Worm (Caenorhabditis elegans) whole organism, late embryonic: ENCODE results near the gene M176.5.

Experiments
- C08G9.2 ChIP-seq: sonication (generic microtip); optimal IDR thresholded peaks from 2 replicates; lab custom pipeline; 2016; ENCODE audit warnings: mild to moderate bottlenecking, missing genetic modification characterization, moderate library complexity, missing compliant biosample characterization
- F13H6.1 ChIP-seq: sonication (generic microtip); optimal IDR thresholded peaks from 2 replicates; lab custom pipeline; 2016; ENCODE audit warnings: missing genetic modification characterization, missing compliant biosample characterization
- K09A11.1 ChIP-seq: sonication (generic microtip); optimal IDR thresholded peaks from 2 replicates; lab custom pipeline; 2017; ENCODE audit warnings: antibody characterized with exemption, mild to moderate bottlenecking, missing genetic modification characterization, missing compliant biosample characterization; ENCODE audit not compliant: insufficient read depth
- T23F11.4 ChIP-seq: fragments of 200-800 bp; sonication (Bioruptor generic); optimal IDR thresholded peaks from 2 replicates; lab custom pipeline; 2018; ENCODE audit warnings: mild to moderate bottlenecking, missing genetic modification characterization, missing compliant biosample characterization
- Y22D7AL.16 ChIP-seq: sonication (generic microtip); optimal IDR thresholded peaks from 2 replicates; lab custom pipeline; 2016; ENCODE audit warnings: missing genetic modification characterization, missing compliant biosample characterization
- ceh-19 ChIP-seq: fragments of 200-800 bp; sonication (Bioruptor generic); optimal IDR thresholded peaks from 2 replicates; lab custom pipeline; 2018; ENCODE audit warnings: mild to moderate bottlenecking, missing genetic modification characterization, missing compliant biosample characterization
- ceh-2 ChIP-seq: sonication (generic microtip); optimal IDR thresholded peaks from 2 replicates; lab custom pipeline; 2016; ENCODE audit warnings: missing genotype, missing genetic modification characterization, missing compliant biosample characterization
- ceh-22 ChIP-seq: sonication (generic microtip); optimal IDR thresholded peaks from 2 replicates; lab custom pipeline; 2017; ENCODE audit warnings: missing biosample characterization, missing genetic modification characterization
- ceh-30 ChIP-seq: fragments of 150-350 bp; optimal IDR thresholded peaks from 2 replicates; lab custom pipeline; 2014; ENCODE audit warnings: missing biosample characterization, missing genetic modification characterization
- ceh-34 ChIP-seq: sonication (generic microtip); optimal IDR thresholded peaks from 2 replicates; lab custom pipeline; 2016; ENCODE audit warnings: mild to moderate bottlenecking, missing genetic modification characterization, missing compliant biosample characterization
- ceh-6 ChIP-seq: fragments of 200-800 bp; sonication (Bioruptor generic); optimal IDR thresholded peaks from 2 replicates; lab custom pipeline; 2018; ENCODE audit warnings: mild to moderate bottlenecking, missing genetic modification characterization, missing compliant biosample characterization
- dve-1 ChIP-seq: sonication (generic microtip); optimal IDR thresholded peaks from 2 replicates; lab custom pipeline; 2017; ENCODE audit warnings: antibody characterized with exemption, mild to moderate bottlenecking, missing genetic modification characterization, missing compliant biosample characterization
- elt-2 ChIP-seq: sonication (generic microtip); optimal IDR thresholded peaks from 2 replicates; lab custom pipeline; 2016; ENCODE audit warnings: missing genetic modification reagents, missing genetic modification characterization, missing compliant biosample characterization
- eyg-1 ChIP-seq: sonication (generic microtip); optimal IDR thresholded peaks from 2 replicates; lab custom pipeline; 2016; ENCODE audit warnings: missing genotype, missing genetic modification characterization, missing compliant biosample characterization
- fkh-6 ChIP-seq: sonication (generic microtip); optimal IDR thresholded peaks from 2 replicates; lab custom pipeline; 2016; ENCODE audit warnings: missing genetic modification characterization, missing compliant biosample characterization
- gmeb-2 ChIP-seq: sonication (generic microtip); optimal IDR thresholded peaks from 2 replicates; lab custom pipeline; 2016; ENCODE audit warnings: missing genetic modification characterization, inconsistent platforms, missing compliant biosample characterization
- hlh-13 ChIP-seq: fragments of 200-800 bp; sonication (Bioruptor generic); optimal IDR thresholded peaks from 2 replicates; lab custom pipeline; 2018; ENCODE audit warnings: mild to moderate bottlenecking, missing genetic modification characterization, missing compliant biosample characterization
- hlh-30 ChIP-seq: sonication (generic microtip); optimal IDR thresholded peaks from 2 replicates; lab custom pipeline; 2017; ENCODE audit warnings: antibody characterized with exemption, missing genetic modification characterization, missing compliant biosample characterization; ENCODE audit not compliant: insufficient read depth
- hlh-6 ChIP-seq: sonication (generic microtip); optimal IDR thresholded peaks from 2 replicates; lab custom pipeline; 2016; ENCODE audit warnings: missing genotype, missing genetic modification characterization, missing compliant biosample characterization
- hlh-8 ChIP-seq: sonication (generic microtip); optimal IDR thresholded peaks from 2 replicates; lab custom pipeline; 2016; ENCODE audit warnings: missing genotype, missing genetic modification characterization, missing compliant biosample characterization
- nfya-1 ChIP-seq: sonication (generic microtip); optimal IDR thresholded peaks from 2 replicates; lab custom pipeline; 2017; ENCODE audit warnings: missing genetic modification characterization, mild to moderate bottlenecking, missing compliant biosample characterization, antibody characterized with exemption, moderate library complexity
- npax-4 ChIP-seq: sonication (generic microtip); optimal IDR thresholded peaks from 2 replicates; lab custom pipeline; 2016; ENCODE audit warnings: missing genetic modification characterization, missing compliant biosample characterization
- odd-2 ChIP-seq: sonication (generic microtip); optimal IDR thresholded peaks from 2 replicates; lab custom pipeline; 2017; ENCODE audit warnings: antibody characterized with exemption, mild to moderate bottlenecking, missing genetic modification characterization, missing compliant biosample characterization
- pag-3 ChIP-seq: sonication (generic microtip); optimal IDR thresholded peaks from 2 replicates; lab custom pipeline; 2016; ENCODE audit warnings: missing compliant biosample characterization, missing genetic modification characterization, borderline replicate concordance
- pax-1 ChIP-seq: fragments of 150-350 bp; optimal IDR thresholded peaks from 2 replicates; lab custom pipeline; 2014; ENCODE audit warnings: missing biosample characterization, missing genetic modification characterization
- pha-2 ChIP-seq: sonication (generic microtip); optimal IDR thresholded peaks from 2 replicates; lab custom pipeline; 2017; ENCODE audit warnings: mild to moderate bottlenecking, missing genetic modification characterization, missing compliant biosample characterization
- pqm-1 ChIP-seq: sonication (generic microtip); optimal IDR thresholded peaks from 2 replicates; lab custom pipeline; 2016; ENCODE audit warnings: missing genetic modification characterization, missing compliant biosample characterization
- pros-1 ChIP-seq: fragments of 150-350 bp; optimal IDR thresholded peaks from 2 replicates; lab custom pipeline; 2014; ENCODE audit warnings: missing biosample characterization, missing genetic modification reagents, missing genetic modification characterization
- ref-2 ChIP-seq: sonication (generic microtip); optimal IDR thresholded peaks from 2 replicates; lab custom pipeline; 2016; ENCODE audit warnings: missing genetic modification characterization, missing compliant biosample characterization
- sdc-2 ChIP-seq: sonication (generic microtip); optimal IDR thresholded peaks from 2 replicates; lab custom pipeline; 2016; ENCODE audit warnings: missing genotype, missing genetic modification characterization, missing compliant biosample characterization
- sox-2 ChIP-seq: fragments of 200-800 bp; sonication (Bioruptor generic); IDR thresholded peaks from 2 replicates; pipeline ENCODE4 v1.3.6; 2022; ENCODE audit warnings: missing genetic modification reagents, missing genetic modification characterization, missing compliant biosample characterization
- tbx-7 ChIP-seq: sonication (generic microtip); optimal IDR thresholded peaks from 2 replicates; lab custom pipeline; 2016; ENCODE audit warnings: missing genotype, missing genetic modification characterization, missing compliant biosample characterization
- ttx-3 ChIP-seq: sonication (generic microtip); optimal IDR thresholded peaks from 2 replicates; lab custom pipeline; 2016; ENCODE audit warnings: missing genetic modification reagents, missing genetic modification characterization, missing compliant biosample characterization
- unc-55 ChIP-seq: sonication (generic microtip); optimal IDR thresholded peaks from 2 replicates; lab custom pipeline; 2017; ENCODE audit warnings: missing biosample characterization, missing genetic modification reagents, missing genetic modification characterization
- unc-86 ChIP-seq: sonication (generic microtip); optimal IDR thresholded peaks from 2 replicates; lab custom pipeline; 2016; ENCODE audit warnings: missing genetic modification characterization, missing compliant biosample characterization
- zip-5 ChIP-seq: sonication (generic microtip); optimal IDR thresholded peaks from 2 replicates; lab custom pipeline; 2016; ENCODE audit warnings: missing genetic modification characterization, missing compliant biosample characterization
- ztf-16 ChIP-seq: sonication (generic microtip); optimal IDR thresholded peaks from 2 replicates; lab custom pipeline; 2017; ENCODE audit warnings: missing genetic modification characterization, missing compliant biosample characterization

The M176.5 gene

ce11 chrII:9412086-9412608, 15.4 kb downstream of the M176.5 start, which contains the start of gene arrd-3:
arrd-3 (plus strand) TSS chrII:9412558.
- TF ChIP-seq hlh-8 (tag; lab: Kevin White, UChicago) (no peak), C08G9.2 (tag; lab: Kevin White, UChicago) (no peak), pros-1 (tag; lab: Kevin White, UChicago) (no peak), ceh-22 (no peak), pqm-1 (tag; lab: Kevin White, UChicago) (no peak), npax-4 (tag; lab: Kevin White, UChicago) (no peak), T23F11.4 (GFP tag; lab: Kevin White, UChicago) (no peak), sox-2 (GFP tag; lab: Robert Waterston, UW) (no peak), elt-2 (tag; lab: Kevin White, UChicago) (no peak), unc-86 (no peak), Y22D7AL.16 (tag; lab: Kevin White, UChicago) (no peak), hlh-30 (tag; lab: Kevin White, UChicago) (no peak), odd-2 (tag; lab: Kevin White, UChicago) (no peak), ztf-16 (no peak)

- TF ChIP-seq odd-2 (tag; lab: Kevin White, UChicago) (no peak), dve-1 (tag; lab: Kevin White, UChicago) (no peak), T23F11.4 (GFP tag; lab: Kevin White, UChicago) (no peak), pqm-1 (tag; lab: Kevin White, UChicago) (no peak), hlh-13 (no peak), pax-1 (tag; lab: Kevin White, UChicago) (no peak), npax-4 (tag; lab: Kevin White, UChicago) (no peak), unc-86 (no peak), K09A11.1 (tag; lab: Kevin White, UChicago) (no peak), pha-2 (tag; lab: Kevin White, UChicago) (no peak), unc-55 (GFP tag; lab: Kevin White, UChicago) (no peak)
These were observed 16.0 kb downstream of the M176.5 start, which contains the start of gene M176.9 for ce11 chrII:9411497-9411896. M176.9 (minus strand) TSS chrII:9411597.

ce11 chrII:9407469-9407868, 20.1 kb downstream of the M176.5 start, which contains the start of gene arrd-2:
arrd-2 (plus strand) TSS chrII:9407769.
- no peak for TF ChIP-seq ceh-6 (GFP tag; lab: Kevin White, UChicago)
- no peak for TF ChIP-seq ceh-30 (tag; lab: Kevin White, UChicago)
- TF ChIP-seq pag-3 (tag; lab: Kevin White, UChicago) = no peak
- TF ChIP-seq dve-1 (tag; lab: Kevin White, UChicago) = no peak
- TF ChIP-seq ceh-19 (GFP tag; lab: Kevin White, UChicago) = no peak
- TF ChIP-seq hlh-13 = no peak
- no peak for TF ChIP-seq sox-2 (GFP tag; lab: Robert Waterston, UW)
- TF ChIP-seq K09A11.1 (tag; lab: Kevin White, UChicago) = no peak

- TF ChIP-seq sdc-2 (tag; lab: Kevin White, UChicago) = no peak
- no peak for TF ChIP-seq ceh-2 (tag; lab: Kevin White, UChicago)
- TF ChIP-seq eyg-1 (tag; lab: Kevin White, UChicago) = no peak
- no peak for TF ChIP-seq zip-5
- no peak for TF ChIP-seq npax-4 (tag; lab: Kevin White, UChicago)
- no peak for TF ChIP-seq F13H6.1
- TF ChIP-seq hlh-6 (tag; lab: Kevin White, UChicago) = no peak
- no peak for TF ChIP-seq tbx-7 (tag; lab: Kevin White, UChicago)
- TF ChIP-seq unc-55 (GFP tag; lab: Kevin White, UChicago) = no peak
- TF ChIP-seq ceh-19 (GFP tag; lab: Kevin White, UChicago) = no peak
- TF ChIP-seq fkh-6 (tag; lab: Kevin White, UChicago) = no peak
- no peak for TF ChIP-seq T23F11.4 (GFP tag; lab: Kevin White, UChicago)
- no peak for TF ChIP-seq pha-2 (tag; lab: Kevin White, UChicago)
- no peak for TF ChIP-seq ref-2 (tag; lab: Kevin White, UChicago)
- no peak for TF ChIP-seq ttx-3 (tag; lab: Kevin White, UChicago)
- TF ChIP-seq ceh-34 (tag; lab: Kevin White, UChicago) = no peak
- TF ChIP-seq nfya-1 = no peak
- TF ChIP-seq gmeb-2 = no peak
- TF ChIP-seq, all 69 proteins: peak for 0
These were observed 20.5 kb downstream of the M176.5 start, which contains the start of gene mpz-6 for ce11 chrII:9407020-9407419. mpz-6 (minus strand) TSS chrII:9407120.
